Fruit fly (Drosophila melanogaster) whole organism: ENCODE data around the gene TFAM.

Experiments
- CG8478 ChIP-seq: fragments of >200 bp; optimal IDR thresholded peaks from 2 replicates; lab custom pipeline; 2018; ENCODE audit warnings: inconsistent platforms
- EcR ChIP-seq, 2 experiments: fragments of >200 bp; optimal IDR thresholded peaks; 2 replicates each; lab custom pipeline; 2017; ENCODE audit warnings: missing biosample characterization in 2 of 2, missing genetic modification characterization in 2 of 2, missing genetic modification reagents in 2 of 2
- pan ChIP-seq: fragments of >200 bp; optimal IDR thresholded peaks from 2 replicates; lab custom pipeline; 2017
- psq ChIP-seq: fragments of >200 bp; optimal IDR thresholded peaks from 2 replicates; lab custom pipeline; 2017
- usp ChIP-seq: fragments of >200 bp; optimal IDR thresholded peaks from 2 replicates; lab custom pipeline; 2017; ENCODE audit warnings: missing biosample characterization, missing genetic modification characterization, mixed read lengths

DNA sequence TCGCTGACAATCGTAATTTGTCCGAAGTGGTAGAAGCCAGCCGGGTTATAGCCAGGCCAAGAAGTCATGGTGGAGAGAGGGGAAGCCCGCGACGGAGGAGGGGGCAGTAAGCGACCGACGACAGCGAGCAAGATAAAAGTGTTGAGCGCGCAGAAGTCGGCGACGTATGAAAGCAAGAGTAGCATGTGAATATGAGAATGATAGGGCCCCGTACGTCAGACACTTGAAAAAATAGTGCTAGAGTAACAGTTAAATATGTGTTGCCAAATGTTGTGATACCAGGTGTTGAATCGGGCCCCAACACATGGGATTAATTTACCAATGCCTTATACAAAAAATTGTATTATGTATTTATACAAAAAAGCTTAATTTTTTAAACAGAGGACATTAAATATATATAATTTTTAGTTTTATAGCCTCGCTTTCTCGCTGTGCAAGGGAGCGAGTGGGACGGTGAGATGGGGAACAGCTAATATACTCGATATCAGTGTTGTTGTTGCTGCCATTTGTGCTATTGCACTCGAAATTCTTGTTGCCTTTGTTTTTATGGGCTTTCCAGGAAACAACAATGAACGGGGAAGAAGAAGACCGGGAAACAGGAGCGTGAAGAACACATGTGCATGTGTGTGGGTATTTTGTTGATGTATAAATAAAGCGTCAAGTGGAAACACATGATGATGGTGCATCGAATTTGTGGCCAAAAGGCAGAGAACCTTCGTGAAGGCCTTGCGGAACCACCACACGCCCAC, 26.8 kb downstream of the TFAM start:
- no peak for TF ChIP-seq CG8478
- no peak for TF ChIP-seq pan (lab: Kevin White, UChicago)
- TF ChIP-seq EcR (GFP tag; optimal IDR thresholded peaks at IDR 0.05; lab: Kevin White, UChicago) = no peak
- TF ChIP-seq psq (lab: Kevin White, UChicago) = no peak
- no peak for TF ChIP-seq usp (GFP tag; lab: Kevin White, UChicago)
